Fruit fly (Drosophila melanogaster) whole organism, embryonic: ENCODE measurements around the gene alpha-Est1.
A peak's percentile ranks its signal among the peaks of the same experiment; 100 is the strongest.

Experiments
- Abd-B ChIP-seq: fragments of 200-800 bp; sonication (Bioruptor generic); optimal IDR thresholded peaks from 2 replicates; lab custom pipeline; 2018; ENCODE audit warnings: missing biosample characterization, mild to moderate bottlenecking, missing genetic modification characterization, moderate library complexity
- Atf6 ChIP-seq: fragments of 200-800 bp; sonication (Bioruptor generic); IDR thresholded peaks from 2 replicates; pipeline ENCODE4 v1.3.6; 2022; ENCODE audit warnings: missing biosample characterization, missing genetic modification characterization
- B-H2 ChIP-seq: fragments of 200-800 bp; sonication (Bioruptor generic); optimal IDR thresholded peaks from 2 replicates; lab custom pipeline; 2018; ENCODE audit warnings: missing biosample characterization, mild to moderate bottlenecking, missing genetic modification characterization
- CG10147 ChIP-seq: fragments of 200-800 bp; sonication (Bioruptor generic); optimal IDR thresholded peaks from 2 replicates; lab custom pipeline; 2019; ENCODE audit warnings: missing biosample characterization, mild to moderate bottlenecking, missing genetic modification characterization, moderate library complexity
- CG10366 ChIP-seq: fragments of 200-800 bp; sonication (Bioruptor generic); IDR thresholded peaks from 2 replicates; pipeline ENCODE4 v1.3.6; 2022; ENCODE audit warnings: missing biosample characterization, missing genetic modification characterization
- CG10462 ChIP-seq: fragments of 200-800 bp; sonication (Bioruptor generic); optimal IDR thresholded peaks from 2 replicates; lab custom pipeline; 2016; ENCODE audit warnings: missing biosample characterization, missing genetic modification characterization
- CG10543 ChIP-seq: fragments of 200-800 bp; sonication (Bioruptor generic); optimal IDR thresholded peaks from 3 replicates; lab custom pipeline; 2017; ENCODE audit warnings: missing biosample characterization, mild to moderate bottlenecking, missing genetic modification characterization, moderate library complexity
- CG10654 ChIP-seq: fragments of 200-800 bp; sonication (Bioruptor generic); optimal IDR thresholded peaks from 2 replicates; lab custom pipeline; 2016; ENCODE audit warnings: missing biosample characterization, missing genetic modification characterization
- CG1233 ChIP-seq: fragments of 200-800 bp; sonication (Bioruptor generic); optimal IDR thresholded peaks from 4 replicates; lab custom pipeline; 2018; ENCODE audit warnings: missing biosample characterization, mild to moderate bottlenecking, missing genetic modification characterization
- CG12942 ChIP-seq: fragments of 200-800 bp; sonication (Bioruptor generic); optimal IDR thresholded peaks from 3 replicates; lab custom pipeline; 2016; ENCODE audit warnings: missing biosample characterization, missing genetic modification characterization
- CG13424 ChIP-seq: fragments of 200-800 bp; sonication (Bioruptor generic); optimal IDR thresholded peaks from 2 replicates; lab custom pipeline; 2019; ENCODE audit warnings: missing biosample characterization, mild to moderate bottlenecking, missing genetic modification characterization, moderate library complexity
- CG1529 ChIP-seq: fragments of 200-800 bp; sonication (Bioruptor generic); optimal IDR thresholded peaks from 3 replicates; lab custom pipeline; 2018; ENCODE audit warnings: missing biosample characterization, missing genetic modification characterization
- CG16863 ChIP-seq: fragments of 200-800 bp; sonication (Bioruptor generic); optimal IDR thresholded peaks from 3 replicates; lab custom pipeline; 2016; ENCODE audit warnings: missing biosample characterization, missing genetic modification characterization
- CG2199 ChIP-seq: fragments of 200-800 bp; sonication (Bioruptor generic); IDR thresholded peaks from 3 replicates; pipeline ENCODE4 v1.3.6; 2022; ENCODE audit warnings: missing biosample characterization, missing genetic modification characterization
- CG2712 ChIP-seq: fragments of 200-800 bp; optimal IDR thresholded peaks from 3 replicates; lab custom pipeline; 2019; ENCODE audit warnings: missing biosample characterization, mild to moderate bottlenecking, missing genetic modification characterization, moderate library complexity
- CG3281 ChIP-seq: fragments of 200-800 bp; sonication (Bioruptor generic); optimal IDR thresholded peaks from 3 replicates; lab custom pipeline; 2017; ENCODE audit warnings: missing biosample characterization, mild to moderate bottlenecking, missing genetic modification characterization
- CG4328 ChIP-seq: fragments of 200-800 bp; sonication (Bioruptor generic); optimal IDR thresholded peaks from 3 replicates; lab custom pipeline; 2017; ENCODE audit warnings: missing biosample characterization, missing genetic modification reagents, missing genetic modification characterization
- CG4707 ChIP-seq: fragments of 200-800 bp; sonication (Bioruptor generic); optimal IDR thresholded peaks from 2 replicates; lab custom pipeline; 2018; ENCODE audit warnings: missing biosample characterization, mild to moderate bottlenecking, missing genetic modification characterization, moderate library complexity
- CG7357 ChIP-seq: fragments of 200-800 bp; sonication (Bioruptor generic); IDR thresholded peaks from 3 replicates; pipeline ENCODE4 v1.3.6; 2022; ENCODE audit warnings: missing biosample characterization, missing genetic modification characterization
- CG8388 ChIP-seq: fragments of 200-800 bp; sonication (Bioruptor generic); optimal IDR thresholded peaks from 2 replicates; lab custom pipeline; 2019; ENCODE audit warnings: missing biosample characterization, mild to moderate bottlenecking, missing genetic modification characterization, moderate library complexity
- CTCF ChIP-seq: fragments of 200-800 bp; sonication (Bioruptor generic); optimal IDR thresholded peaks from 2 replicates; lab custom pipeline; 2017; ENCODE audit warnings: missing biosample characterization, mild to moderate bottlenecking, missing genetic modification characterization, moderate library complexity
- CkIIα-i1 ChIP-seq: fragments of 200-800 bp; sonication (Bioruptor generic); IDR thresholded peaks from 2 replicates; pipeline ENCODE4 v1.3.6; 2022; ENCODE audit warnings: missing biosample characterization, missing genetic modification characterization
- Dref ChIP-seq: fragments of 200-800 bp; sonication (Bioruptor generic); IDR thresholded peaks from 2 replicates; pipeline ENCODE4 v1.3.6; 2022; ENCODE audit warnings: missing biosample characterization, missing genetic modification characterization
- E2f1 ChIP-seq: fragments of 200-800 bp; sonication (Bioruptor generic); IDR thresholded peaks from 2 replicates; pipeline ENCODE4 v1.3.6; 2022; ENCODE audit warnings: missing biosample characterization, missing genetic modification characterization
- ERR ChIP-seq: fragments of 200-800 bp; sonication (Bioruptor generic); optimal IDR thresholded peaks from 2 replicates; lab custom pipeline; 2016; ENCODE audit warnings: missing biosample characterization, missing genetic modification characterization
- Elba2 ChIP-seq: fragments of 200-800 bp; sonication (Bioruptor generic); optimal IDR thresholded peaks from 3 replicates; lab custom pipeline; 2016; ENCODE audit warnings: missing biosample characterization, missing genetic modification characterization
- Fer2 ChIP-seq: fragments of 200-800 bp; sonication (Bioruptor generic); optimal IDR thresholded peaks from 2 replicates; lab custom pipeline; 2018; ENCODE audit warnings: missing biosample characterization, mild to moderate bottlenecking, missing genetic modification characterization, moderate library complexity
- Fer3 ChIP-seq: fragments of 200-800 bp; sonication (Bioruptor generic); optimal IDR thresholded peaks from 2 replicates; lab custom pipeline; 2018; ENCODE audit warnings: missing biosample characterization, mild to moderate bottlenecking, missing genetic modification characterization, moderate library complexity
- Hey ChIP-seq: fragments of 200-800 bp; sonication (Bioruptor generic); optimal IDR thresholded peaks from 3 replicates; lab custom pipeline; 2018; ENCODE audit warnings: missing biosample characterization, mild to moderate bottlenecking, missing genetic modification characterization
- Hmx ChIP-seq: fragments of 200-800 bp; sonication (Bioruptor generic); optimal IDR thresholded peaks from 2 replicates; lab custom pipeline; 2016; ENCODE audit warnings: missing biosample characterization, missing genetic modification characterization
- Kr ChIP-seq: fragments of 200-800 bp; sonication (Bioruptor generic); optimal IDR thresholded peaks from 2 replicates; lab custom pipeline; 2017; ENCODE audit warnings: missing biosample characterization, mild to moderate bottlenecking, missing genetic modification characterization
- Lpt ChIP-seq: fragments of >200 bp; optimal IDR thresholded peaks from 2 replicates; lab custom pipeline; 2018; ENCODE audit warnings: missing biosample characterization, missing genetic modification characterization
- PHDP ChIP-seq: fragments of 200-800 bp; sonication (Bioruptor generic); optimal IDR thresholded peaks from 3 replicates; lab custom pipeline; 2018; ENCODE audit warnings: missing biosample characterization, mild to moderate bottlenecking, missing genetic modification characterization, moderate library complexity
- Sox100B ChIP-seq: fragments of 200-800 bp; sonication (Bioruptor generic); optimal IDR thresholded peaks from 3 replicates; lab custom pipeline; 2018; ENCODE audit warnings: missing biosample characterization, mild to moderate bottlenecking, missing genetic modification characterization
- Spps ChIP-seq: fragments of 200-800 bp; sonication (Bioruptor generic); optimal IDR thresholded peaks from 2 replicates; lab custom pipeline; 2018; ENCODE audit warnings: missing biosample characterization, mild to moderate bottlenecking, missing genetic modification characterization
- Stat92E ChIP-seq, 3 experiments: fragments of >200 bp in 2 of 3; fragments of 200-800 bp in 1 of 3; sonication (Bioruptor generic) in 1 of 3; optimal IDR thresholded peaks; 2 replicates each; lab custom pipeline; 2017 to 2019; ENCODE audit warnings: missing biosample characterization in 3 of 3, missing genetic modification characterization in 3 of 3, mild to moderate bottlenecking in 1 of 3, moderate library complexity in 1 of 3
- chif ChIP-seq, 2 experiments: fragments of 200-800 bp; sonication (Bioruptor generic); optimal IDR thresholded peaks; 3 replicates each; lab custom pipeline; 2016; ENCODE audit warnings: missing biosample characterization in 2 of 2, missing genetic modification characterization in 2 of 2
- knrl ChIP-seq: fragments of 200-800 bp; sonication (Bioruptor generic); IDR thresholded peaks from 3 replicates; pipeline ENCODE4 v1.3.6; 2022; ENCODE audit warnings: missing biosample characterization, missing genetic modification characterization; ENCODE audit not compliant: partially characterized antibody
- lilli ChIP-seq: fragments of 200-800 bp; sonication (Bioruptor generic); optimal IDR thresholded peaks from 3 replicates; lab custom pipeline; 2016; ENCODE audit warnings: missing biosample characterization, missing genetic modification characterization
- lola ChIP-seq, 3 experiments: fragments of >200 bp in 2 of 3; fragments of 200-800 bp in 1 of 3; sonication (Bioruptor generic) in 1 of 3; optimal IDR thresholded peaks; 2 replicates each; lab custom pipeline; 2017 to 2019; ENCODE audit warnings: missing biosample characterization in 3 of 3, missing genetic modification characterization in 3 of 3, mild to moderate bottlenecking in 1 of 3, moderate library complexity in 1 of 3
- mirr ChIP-seq: fragments of 200-800 bp; sonication (Bioruptor generic); optimal IDR thresholded peaks from 3 replicates; lab custom pipeline; 2018; ENCODE audit warnings: missing biosample characterization, mild to moderate bottlenecking, missing genetic modification characterization
- pho ChIP-seq: fragments of 200-800 bp; sonication (Bioruptor generic); optimal IDR thresholded peaks from 2 replicates; lab custom pipeline; 2016; ENCODE audit warnings: missing biosample characterization, missing genetic modification characterization
- pros ChIP-seq: fragments of 200-800 bp; sonication (Bioruptor generic); optimal IDR thresholded peaks from 3 replicates; lab custom pipeline; 2019; ENCODE audit warnings: missing biosample characterization, mild to moderate bottlenecking, missing genetic modification characterization, moderate library complexity
- schlank ChIP-seq: fragments of 200-800 bp; sonication (Bioruptor generic); optimal IDR thresholded peaks from 2 replicates; lab custom pipeline; 2018; ENCODE audit warnings: missing biosample characterization, mild to moderate bottlenecking, missing genetic modification characterization
- sr ChIP-seq: fragments of 200-800 bp; sonication (Bioruptor generic); IDR thresholded peaks from 3 replicates; pipeline ENCODE4 v1.3.6; 2022; ENCODE audit warnings: missing biosample characterization, missing genetic modification characterization
- toy ChIP-seq: fragments of 200-800 bp; sonication (Bioruptor generic); IDR thresholded peaks from 2 replicates; pipeline ENCODE4 v1.3.6; 2022; ENCODE audit warnings: missing biosample characterization, missing genetic modification characterization
- tup ChIP-seq: fragments of 200-800 bp; sonication (Bioruptor generic); optimal IDR thresholded peaks from 2 replicates; lab custom pipeline; 2016; ENCODE audit warnings: missing biosample characterization, mild to moderate bottlenecking, missing genetic modification characterization, moderate library complexity
- unc-4 ChIP-seq: fragments of 200-800 bp; sonication (Bioruptor generic); IDR thresholded peaks from 2 replicates; pipeline ENCODE4 v1.3.6; 2022; ENCODE audit warnings: missing biosample characterization, missing genetic modification characterization; ENCODE audit not compliant: partially characterized antibody
- zf30C ChIP-seq: fragments of 200-800 bp; sonication (Bioruptor generic); optimal IDR thresholded peaks from 3 replicates; lab custom pipeline; 2018; ENCODE audit warnings: missing biosample characterization, mild to moderate bottlenecking, missing genetic modification characterization

The alpha-Est1 gene

dm6 chr3R:7506314-7506988, 42.5 kb downstream of the alpha-Est1 start (continued):
- TF ChIP-seq Sox100B (GFP tag; lab: Kevin White, UChicago): peak; percentile 17
- TF ChIP-seq toy (GFP tag; lab: Robert Waterston, UW): peak; percentile 77; the same call in 1 of the 2 replicates
- TF ChIP-seq E2f1 (GFP tag; lab: Robert Waterston, UW): peak; percentile 69
- no peak for TF ChIP-seq Spps
- TF ChIP-seq schlank: peak; percentile 82
- peak; percentile 89 for TF ChIP-seq PHDP (tag; lab: Kevin White, UChicago)
- TF ChIP-seq CkIIα-i1 (GFP tag; lab: Robert Waterston, UW): 0 out of 2 replicates have a peak, but pooled peaks have one; percentile 21
- peak; percentile 79 for TF ChIP-seq tup (GFP tag; lab: Kevin White, UChicago)
- no peak for TF ChIP-seq Lpt
- peak; percentile 56 for TF ChIP-seq mirr (GFP tag; lab: Kevin White, UChicago)
- no peak for TF ChIP-seq unc-4 (GFP tag; lab: Robert Waterston, UW)
- peak; percentile 74 for TF ChIP-seq CG10366 (GFP tag; lab: Robert Waterston, UW)
- peak; percentile 48 for TF ChIP-seq CG10654
- TF ChIP-seq CG16863 (GFP tag; lab: Kevin White, UChicago): peak; percentile 42
- peak in 1 of 2 experiments; percentile 84 for TF ChIP-seq chif (GFP tag; optimal IDR thresholded peaks at IDR 0.05; lab: Kevin White, UChicago)
- TF ChIP-seq Hey (tag; lab: Kevin White, UChicago): peak; percentile 3
- peak; percentile 92 for TF ChIP-seq CG10147 (GFP tag; lab: Kevin White, UChicago)
- no peak for TF ChIP-seq zf30C
- no peak for TF ChIP-seq Kr
- peak; percentile 94 for TF ChIP-seq lilli (GFP tag; lab: Kevin White, UChicago)
- peak; percentile 71 for TF ChIP-seq CG10543 (GFP tag; lab: Kevin White, UChicago)
- TF ChIP-seq ERR (GFP tag; lab: Kevin White, UChicago): peak; percentile 94
- TF ChIP-seq CG8388 (GFP tag; lab: Kevin White, UChicago): peak; percentile 28
- peak; percentile 67 for TF ChIP-seq CG13424
- TF ChIP-seq CG4707 (GFP tag; lab: Kevin White, UChicago): no peak
- TF ChIP-seq CG7357 (GFP tag; lab: Robert Waterston, UW): peak; percentile 70; the same call in 2 of the 3 replicates
- peak; percentile 30; the same call in 1 of the 2 replicates for TF ChIP-seq Dref (GFP tag; lab: Robert Waterston, UW)
- TF ChIP-seq Elba2 (GFP tag; lab: Kevin White, UChicago): no peak
- TF ChIP-seq CG12942: peak; percentile 71
- TF ChIP-seq Fer2 (tag; lab: Kevin White, UChicago): peak; percentile 45
- TF ChIP-seq CTCF (GFP tag; lab: Kevin White, UChicago): no peak
- TF ChIP-seq pros (GFP tag; lab: Kevin White, UChicago): no peak
- TF ChIP-seq CG1529 (GFP tag; lab: Kevin White, UChicago): no peak
- peak; percentile 55 for TF ChIP-seq CG2712 (tag; lab: Kevin White, UChicago)
- TF ChIP-seq CG1233 (GFP tag; lab: Kevin White, UChicago): peak; percentile 79
- peak; percentile 41 for TF ChIP-seq CG10462 (GFP tag; lab: Kevin White, UChicago)
- TF ChIP-seq Fer3 (tag; lab: Kevin White, UChicago): peak; percentile 91
- TF ChIP-seq knrl (GFP tag; lab: Robert Waterston, UW): no peak
- peak; percentile 94 for TF ChIP-seq Atf6 (GFP tag; lab: Robert Waterston, UW)
- TF ChIP-seq sr (GFP tag; lab: Robert Waterston, UW): no peak
- peak; percentile 66 for TF ChIP-seq Abd-B (GFP tag; lab: Kevin White, UChicago)
- TF ChIP-seq B-H2: peak; percentile 29
- peak; percentile 93 for TF ChIP-seq CG3281 (GFP tag; lab: Kevin White, UChicago)
- no peak for TF ChIP-seq Stat92E (GFP tag; optimal IDR thresholded peaks at IDR 0.05; lab: Kevin White, UChicago)
- TF ChIP-seq pho (GFP tag; lab: Kevin White, UChicago): peak; percentile 91
- peak; percentile 74 for TF ChIP-seq Hmx (GFP tag; lab: Kevin White, UChicago)
- no peak for TF ChIP-seq CG2199 (GFP tag; lab: Robert Waterston, UW)
- TF ChIP-seq CG4328: peak; percentile 26
- no peak for TF ChIP-seq lola (GFP tag; optimal IDR thresholded peaks at IDR 0.05; lab: Kevin White, UChicago)
